Worm (Caenorhabditis elegans) whole organism, L1 larva: ENCODE measurements around the gene nhr-30.

ENCODE experiments used
- nhr-76 ChIP-seq: sonication (generic microtip); optimal IDR thresholded peaks from 2 replicates; lab custom pipeline; 2017; ENCODE audit warnings: missing biosample characterization, missing genetic modification characterization
- pqm-1 ChIP-seq: sonication (generic microtip); optimal IDR thresholded peaks from 3 replicates; lab custom pipeline; 2017; ENCODE audit warnings: missing biosample characterization, missing genetic modification characterization

DNA sequence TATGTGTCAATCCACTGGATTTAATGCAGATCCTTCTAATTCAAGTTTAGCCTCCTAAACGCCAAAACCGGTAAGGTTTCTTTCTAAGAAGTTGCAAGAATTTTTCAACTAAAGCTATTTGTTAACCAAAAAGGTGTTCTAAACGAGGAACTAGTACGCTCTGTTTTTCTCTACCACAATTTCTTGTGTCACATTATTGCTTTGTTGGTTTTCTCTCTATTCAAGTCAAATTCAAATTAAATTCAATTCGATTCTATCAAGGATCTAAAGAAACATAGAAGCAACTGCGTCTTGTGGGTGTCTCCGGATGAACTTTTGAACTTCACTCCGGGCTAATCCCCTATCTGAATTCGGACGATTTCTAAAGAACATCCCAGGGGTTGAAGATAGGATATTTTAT lies 28.5 kb upstream of the nhr-30 start, which contains the start of gene oac-40:
- no peak for TF ChIP-seq pqm-1 (tag; lab: Kevin White, UChicago)
- TF ChIP-seq nhr-76 = no peak
